Fruit fly (Drosophila melanogaster) whole organism, embryonic: ENCODE results near the gene CG8300.

ENCODE experiments used
- Bteb2 ChIP-seq: fragments of 200-800 bp; sonication (Bioruptor generic); optimal IDR thresholded peaks from 2 replicates; lab custom pipeline; 2016; ENCODE audit warnings: missing biosample characterization, missing genetic modification characterization
- CG10147 ChIP-seq: fragments of 200-800 bp; sonication (Bioruptor generic); optimal IDR thresholded peaks from 2 replicates; lab custom pipeline; 2019; ENCODE audit warnings: missing biosample characterization, mild to moderate bottlenecking, missing genetic modification characterization, moderate library complexity
- CG10321 ChIP-seq: fragments of 200-800 bp; sonication (Bioruptor generic); IDR thresholded peaks from 2 replicates; pipeline ENCODE4 v1.3.6; 2022; ENCODE audit warnings: missing biosample characterization, missing genetic modification characterization
- CG12219 ChIP-seq: fragments of 200-800 bp; sonication (Bioruptor generic); optimal IDR thresholded peaks from 3 replicates; lab custom pipeline; 2018; ENCODE audit warnings: missing biosample characterization, mild to moderate bottlenecking, missing genetic modification characterization
- CG17359 ChIP-seq: fragments of 200-800 bp; sonication (Bioruptor generic); optimal IDR thresholded peaks from 3 replicates; lab custom pipeline; 2018; ENCODE audit warnings: missing biosample characterization, mild to moderate bottlenecking, missing genetic modification characterization, moderate library complexity
- CG17829 ChIP-seq: fragments of 200-800 bp; optimal IDR thresholded peaks from 2 replicates; lab custom pipeline; 2019; ENCODE audit warnings: missing biosample characterization, mild to moderate bottlenecking, missing genetic modification characterization, moderate library complexity
- CG18764 ChIP-seq: fragments of 200-800 bp; sonication (Bioruptor generic); optimal IDR thresholded peaks from 3 replicates; lab custom pipeline; 2016; ENCODE audit warnings: missing biosample characterization, missing genetic modification characterization
- CG3065 ChIP-seq: fragments of 200-800 bp; sonication (Bioruptor generic); optimal IDR thresholded peaks from 2 replicates; lab custom pipeline; 2016; ENCODE audit warnings: missing biosample characterization, missing genetic modification characterization
- CG31224 ChIP-seq: fragments of 200-800 bp; sonication (Bioruptor generic); IDR thresholded peaks from 2 replicates; pipeline ENCODE4 v1.3.6; 2022; ENCODE audit warnings: missing biosample characterization, missing genetic modification characterization
- CG34422 ChIP-seq: fragments of 200-800 bp; sonication (Bioruptor generic); IDR thresholded peaks from 3 replicates; pipeline ENCODE4 v1.3.6; 2022; ENCODE audit warnings: missing biosample characterization, missing genetic modification characterization
- CG3995 ChIP-seq: fragments of 200-800 bp; sonication (Bioruptor generic); optimal IDR thresholded peaks from 3 replicates; lab custom pipeline; 2016; ENCODE audit warnings: missing biosample characterization, missing genetic modification characterization
- CG4360 ChIP-seq: fragments of 200-800 bp; sonication (Bioruptor generic); IDR thresholded peaks from 2 replicates; pipeline ENCODE4 v1.3.6; 2022; ENCODE audit warnings: missing biosample characterization, missing genetic modification characterization
- CG4820 ChIP-seq: fragments of 200-800 bp; sonication (Bioruptor generic); optimal IDR thresholded peaks from 3 replicates; lab custom pipeline; 2016; ENCODE audit warnings: missing biosample characterization, missing genetic modification characterization
- CG6272 ChIP-seq: fragments of 200-800 bp; sonication (Bioruptor generic); IDR thresholded peaks from 2 replicates; pipeline ENCODE4 v1.3.6; 2022; ENCODE audit warnings: missing biosample characterization, missing genetic modification characterization
- CG7372 ChIP-seq: fragments of 200-800 bp; sonication (Bioruptor generic); IDR thresholded peaks from 2 replicates; pipeline ENCODE4 v1.3.6; 2022; ENCODE audit warnings: missing biosample characterization, missing genetic modification characterization
- CG7839 ChIP-seq: fragments of 200-800 bp; sonication (Bioruptor generic); optimal IDR thresholded peaks from 3 replicates; lab custom pipeline; 2018; ENCODE audit warnings: missing biosample characterization, mild to moderate bottlenecking, missing genetic modification characterization, moderate library complexity
- Dad ChIP-seq: fragments of 200-800 bp; sonication (Bioruptor generic); optimal IDR thresholded peaks from 3 replicates; lab custom pipeline; 2016; ENCODE audit warnings: missing biosample characterization, missing genetic modification characterization
- Doc2 ChIP-seq: fragments of 200-800 bp; sonication (Bioruptor generic); IDR thresholded peaks from 2 replicates; pipeline ENCODE4 v1.3.6; 2022; ENCODE audit warnings: missing biosample characterization, missing genetic modification characterization
- ERR ChIP-seq: fragments of 200-800 bp; sonication (Bioruptor generic); optimal IDR thresholded peaks from 2 replicates; lab custom pipeline; 2016; ENCODE audit warnings: missing biosample characterization, missing genetic modification characterization
- Fer3 ChIP-seq: fragments of 200-800 bp; sonication (Bioruptor generic); optimal IDR thresholded peaks from 2 replicates; lab custom pipeline; 2018; ENCODE audit warnings: missing biosample characterization, mild to moderate bottlenecking, missing genetic modification characterization, moderate library complexity
- Gsc ChIP-seq: fragments of 200-800 bp; sonication (Bioruptor generic); IDR thresholded peaks from 2 replicates; pipeline ENCODE4 v1.3.6; 2022; ENCODE audit warnings: missing biosample characterization, missing genetic modification characterization
- H2.0 ChIP-seq: fragments of 200-800 bp; sonication (Bioruptor generic); IDR thresholded peaks from 2 replicates; pipeline ENCODE4 v1.3.6; 2022; ENCODE audit warnings: missing biosample characterization, missing genetic modification characterization
- HLH4C ChIP-seq: fragments of 200-800 bp; sonication (Bioruptor generic); IDR thresholded peaks from 3 replicates; pipeline ENCODE4 v1.3.6; 2022; ENCODE audit warnings: missing biosample characterization, missing genetic modification characterization; ENCODE audit not compliant: partially characterized antibody
- HLHmδ ChIP-seq: fragments of 200-800 bp; sonication (Bioruptor generic); optimal IDR thresholded peaks from 2 replicates; lab custom pipeline; 2018; ENCODE audit warnings: missing biosample characterization, mild to moderate bottlenecking, missing genetic modification characterization, moderate library complexity
- Hmr ChIP-seq: fragments of 200-800 bp; sonication (Bioruptor generic); optimal IDR thresholded peaks from 3 replicates; lab custom pipeline; 2017; ENCODE audit warnings: mild to moderate bottlenecking, missing biosample characterization, missing genetic modification reagents, missing genetic modification characterization
- Jarid2 ChIP-seq: fragments of 200-800 bp; sonication (Bioruptor generic); optimal IDR thresholded peaks from 3 replicates; lab custom pipeline; 2017; ENCODE audit warnings: mild to moderate bottlenecking, missing biosample characterization, missing genetic modification reagents, missing genetic modification characterization
- Myb ChIP-seq: fragments of 200-800 bp; sonication (Bioruptor generic); optimal IDR thresholded peaks from 2 replicates; lab custom pipeline; 2016; ENCODE audit warnings: missing biosample characterization, missing genetic modification characterization
- Oli ChIP-seq: fragments of 200-800 bp; sonication (Bioruptor generic); optimal IDR thresholded peaks from 2 replicates; lab custom pipeline; 2018; ENCODE audit warnings: missing biosample characterization, mild to moderate bottlenecking, missing genetic modification characterization, moderate library complexity
- Taf1 ChIP-seq: fragments of 200-800 bp; sonication (Bioruptor generic); IDR thresholded peaks from 2 replicates; pipeline ENCODE4 v1.3.6; 2022; ENCODE audit warnings: missing biosample characterization, missing genetic modification characterization
- aop ChIP-seq: fragments of 200-800 bp; sonication (Bioruptor generic); IDR thresholded peaks from 2 replicates; pipeline ENCODE4 v1.3.6; 2022; ENCODE audit warnings: missing biosample characterization, missing genetic modification characterization
- az2 ChIP-seq: fragments of 200-800 bp; sonication (Bioruptor generic); optimal IDR thresholded peaks from 3 replicates; lab custom pipeline; 2016; ENCODE audit warnings: missing biosample characterization, missing genetic modification characterization
- chn ChIP-seq: fragments of 200-800 bp; sonication (Bioruptor generic); optimal IDR thresholded peaks from 2 replicates; lab custom pipeline; 2016; ENCODE audit warnings: missing biosample characterization, missing genetic modification characterization
- esg ChIP-seq: fragments of 200-800 bp; sonication (Bioruptor generic); conservative IDR thresholded peaks from 2 replicates; pipeline ENCODE4 v1.3.6; 2022; ENCODE audit warnings: missing biosample characterization, missing genetic modification characterization
- exex ChIP-seq: fragments of 200-800 bp; sonication (Bioruptor generic); optimal IDR thresholded peaks from 4 replicates; lab custom pipeline; 2018; ENCODE audit warnings: missing biosample characterization, mild to moderate bottlenecking, missing genetic modification characterization, moderate library complexity
- ham ChIP-seq: fragments of 200-800 bp; sonication (Bioruptor generic); IDR thresholded peaks from 2 replicates; pipeline ENCODE4 v1.3.6; 2022; ENCODE audit warnings: missing biosample characterization, missing genetic modification characterization
- hb ChIP-seq: fragments of 200-800 bp; sonication (Bioruptor generic); IDR thresholded peaks from 3 replicates; pipeline ENCODE4 v1.3.6; 2022; ENCODE audit warnings: missing biosample characterization, missing genetic modification characterization; ENCODE audit not compliant: partially characterized antibody
- kah ChIP-seq: fragments of 200-800 bp; sonication (Bioruptor generic); optimal IDR thresholded peaks from 2 replicates; lab custom pipeline; 2018; ENCODE audit warnings: missing biosample characterization, mild to moderate bottlenecking, missing genetic modification characterization
- lilli ChIP-seq: fragments of 200-800 bp; sonication (Bioruptor generic); optimal IDR thresholded peaks from 3 replicates; lab custom pipeline; 2016; ENCODE audit warnings: missing biosample characterization, missing genetic modification characterization
- mirr ChIP-seq: fragments of 200-800 bp; sonication (Bioruptor generic); optimal IDR thresholded peaks from 3 replicates; lab custom pipeline; 2018; ENCODE audit warnings: missing biosample characterization, mild to moderate bottlenecking, missing genetic modification characterization
- nerfin-1 ChIP-seq: fragments of 200-800 bp; sonication (Bioruptor generic); optimal IDR thresholded peaks from 3 replicates; lab custom pipeline; 2019; ENCODE audit warnings: missing biosample characterization, mild to moderate bottlenecking, missing genetic modification characterization, moderate library complexity
- odd ChIP-seq: fragments of 200-800 bp; sonication (Bioruptor generic); optimal IDR thresholded peaks from 2 replicates; lab custom pipeline; 2017; ENCODE audit warnings: missing biosample characterization, mild to moderate bottlenecking, missing genetic modification characterization
- pita ChIP-seq: fragments of 200-800 bp; sonication (Bioruptor generic); optimal IDR thresholded peaks from 2 replicates; lab custom pipeline; 2017; ENCODE audit warnings: missing biosample characterization, mild to moderate bottlenecking, missing genetic modification characterization
- pum ChIP-seq: fragments of 200-800 bp; sonication (Bioruptor generic); optimal IDR thresholded peaks from 2 replicates; lab custom pipeline; 2016; ENCODE audit warnings: missing biosample characterization, missing genetic modification characterization
- scrt ChIP-seq: fragments of 200-800 bp; sonication (Bioruptor generic); optimal IDR thresholded peaks from 2 replicates; lab custom pipeline; 2018; ENCODE audit warnings: missing biosample characterization, mild to moderate bottlenecking, missing genetic modification characterization, moderate library complexity
- sug ChIP-seq: fragments of 200-800 bp; optimal IDR thresholded peaks from 2 replicates; lab custom pipeline; 2019; ENCODE audit warnings: missing biosample characterization, mild to moderate bottlenecking, missing genetic modification characterization, moderate library complexity
- usp ChIP-seq: fragments of >200 bp; optimal IDR thresholded peaks from 2 replicates; lab custom pipeline; 2017; ENCODE audit warnings: missing biosample characterization, missing genetic modification characterization
- vnd ChIP-seq: fragments of 200-800 bp; sonication (Bioruptor generic); IDR thresholded peaks from 3 replicates; pipeline ENCODE4 v1.3.6; 2022; ENCODE audit warnings: missing biosample characterization, missing genetic modification characterization; ENCODE audit not compliant: partially characterized antibody
- vvl ChIP-seq: fragments of 200-800 bp; sonication (Bioruptor generic); IDR thresholded peaks from 2 replicates; pipeline ENCODE4 v1.3.6; 2022; ENCODE audit warnings: missing biosample characterization, missing genetic modification characterization
- z ChIP-seq: fragments of 200-800 bp; sonication (Bioruptor generic); IDR thresholded peaks from 3 replicates; pipeline ENCODE4 v1.3.6; 2022; ENCODE audit warnings: missing biosample characterization, missing genetic modification characterization
- zf30C ChIP-seq: fragments of 200-800 bp; sonication (Bioruptor generic); optimal IDR thresholded peaks from 3 replicates; lab custom pipeline; 2018; ENCODE audit warnings: missing biosample characterization, mild to moderate bottlenecking, missing genetic modification characterization

The CG8300 gene

DNA sequence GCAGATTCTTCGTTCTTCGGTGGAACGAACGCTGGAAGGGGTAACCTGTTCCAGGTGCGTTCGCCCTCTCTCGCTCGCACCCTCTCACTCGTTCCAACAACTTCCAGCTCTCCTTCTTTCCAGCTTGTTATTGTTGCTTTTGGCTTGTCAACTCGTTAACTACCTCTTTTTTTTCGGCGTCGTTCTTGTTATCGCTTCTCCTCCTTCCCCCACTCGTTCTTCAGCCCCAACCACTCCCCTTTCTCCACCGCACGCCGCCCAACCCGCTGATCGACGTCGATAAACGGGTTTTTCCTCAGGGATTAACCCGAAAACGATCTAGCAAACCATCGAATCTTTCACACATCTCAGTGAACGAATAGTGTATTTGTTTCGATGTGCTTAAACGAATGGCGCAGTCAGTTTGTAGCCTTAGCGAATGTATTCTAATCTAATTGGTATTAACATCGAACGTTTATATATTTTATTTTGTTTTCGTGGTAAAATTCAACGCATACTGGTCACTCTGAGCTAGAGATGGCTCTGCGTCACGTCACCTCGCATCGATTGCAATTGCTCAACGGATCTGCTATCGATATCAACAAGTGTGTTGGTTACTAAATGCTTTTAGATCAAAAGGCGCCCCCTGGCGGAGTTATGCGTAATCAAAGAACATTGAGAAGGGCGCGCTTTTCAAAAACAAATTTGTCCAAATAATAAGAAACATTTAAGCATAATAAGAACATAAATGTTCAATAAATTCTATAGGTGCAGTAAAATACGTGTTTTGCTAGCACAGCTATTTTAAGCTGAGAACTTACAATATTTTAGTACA is 5.3 kb downstream of the CG8300 start, which contains the start of gene fz4 (continued):
- no peak for TF ChIP-seq CG31224 (GFP tag; lab: Robert Waterston, UW)
- TF ChIP-seq aop (GFP tag; lab: Robert Waterston, UW) = no peak
- TF ChIP-seq CG12219 (GFP tag; lab: Kevin White, UChicago) = no peak
- TF ChIP-seq Bteb2 (GFP tag; lab: Kevin White, UChicago) = no peak
- TF ChIP-seq CG10321 (GFP tag; lab: Robert Waterston, UW) = no peak
- no peak for TF ChIP-seq CG7372 (GFP tag; lab: Robert Waterston, UW)
- no peak for TF ChIP-seq Doc2
- TF ChIP-seq Fer3 (tag; lab: Kevin White, UChicago) = no peak
- TF ChIP-seq nerfin-1 (tag; lab: Kevin White, UChicago) = no peak
- TF ChIP-seq CG10147 (GFP tag; lab: Kevin White, UChicago) = peak; percentile 18
- TF ChIP-seq CG17359 (tag; lab: Kevin White, UChicago) = no peak
- TF ChIP-seq HLHmδ = no peak
- no peak for TF ChIP-seq CG4820 (GFP tag; lab: Kevin White, UChicago)
- TF ChIP-seq ham (GFP tag; lab: Robert Waterston, UW) = no peak
- TF ChIP-seq Taf1 (GFP tag; lab: Robert Waterston, UW) = no peak
- peak; percentile 59; the same call in 1 of the 3 replicates for TF ChIP-seq hb (GFP tag; lab: Robert Waterston, UW)
- peak; percentile 8 for TF ChIP-seq odd
- no peak for TF ChIP-seq Jarid2 (GFP tag; lab: Kevin White, UChicago)
- peak; percentile 22 for TF ChIP-seq Myb (GFP tag; lab: Kevin White, UChicago)
- TF ChIP-seq CG3065 (GFP tag; lab: Kevin White, UChicago) = no peak
- no peak for TF ChIP-seq lilli (GFP tag; lab: Kevin White, UChicago)
- TF ChIP-seq vvl (GFP tag; lab: Robert Waterston, UW) = 0 out of 2 replicates have a peak, but pooled peaks have one; percentile 11
- TF ChIP-seq CG6272 (GFP tag; lab: Robert Waterston, UW) = no peak
- TF ChIP-seq CG34422 = no peak; the same call in 2 of the 3 replicates
- no peak for TF ChIP-seq CG18764 (GFP tag; lab: Kevin White, UChicago)
- TF ChIP-seq pita (GFP tag; lab: Kevin White, UChicago) = no peak
- TF ChIP-seq chn = no peak
- TF ChIP-seq HLH4C = peak; percentile 65
- no peak for TF ChIP-seq CG3995 (GFP tag; lab: Kevin White, UChicago)
- TF ChIP-seq az2 (GFP tag; lab: Kevin White, UChicago) = no peak
- no peak for TF ChIP-seq ERR (GFP tag; lab: Kevin White, UChicago)
- no peak for TF ChIP-seq pum (GFP tag; lab: Kevin White, UChicago)
- no peak for TF ChIP-seq kah (GFP tag; lab: Kevin White, UChicago)
- no peak for TF ChIP-seq CG7839 (tag; lab: Kevin White, UChicago)
- no peak for TF ChIP-seq Oli (tag; lab: Kevin White, UChicago)
- peak; percentile 17 for TF ChIP-seq mirr (GFP tag; lab: Kevin White, UChicago)
- peak; percentile 38 for TF ChIP-seq scrt (GFP tag; lab: Kevin White, UChicago)
- TF ChIP-seq usp (GFP tag; lab: Kevin White, UChicago) = no peak
- TF ChIP-seq Dad = no peak
- peak; percentile 23 for TF ChIP-seq Hmr (GFP tag; lab: Kevin White, UChicago)
- no peak for TF ChIP-seq H2.0 (GFP tag; lab: Robert Waterston, UW)
- TF ChIP-seq Gsc (GFP tag; lab: Robert Waterston, UW) = no peak
- TF ChIP-seq esg (GFP tag; lab: Robert Waterston, UW) = no peak
- no peak for TF ChIP-seq z (GFP tag; lab: Robert Waterston, UW)
- TF ChIP-seq exex (tag; lab: Kevin White, UChicago) = peak; percentile 55
- TF ChIP-seq sug (tag; lab: Kevin White, UChicago) = peak; percentile 16
- peak; percentile 1 for TF ChIP-seq CG17829
- no peak for TF ChIP-seq CG4360 (GFP tag; lab: Robert Waterston, UW)
- no peak for TF ChIP-seq zf30C
- TF ChIP-seq vnd (GFP tag; lab: Robert Waterston, UW) = peak; percentile 58
